Fruit fly (Drosophila melanogaster) whole organism, embryonic: ENCODE measurements around the gene mRpS10.

ENCODE experiments used
- ATbp ChIP-seq: fragments of 200-800 bp; sonication (Bioruptor generic); optimal IDR thresholded peaks from 2 replicates; lab custom pipeline; 2017; ENCODE audit warnings: missing biosample characterization, mild to moderate bottlenecking, missing genetic modification characterization, missing genetic modification reagents
- Antp ChIP-seq: fragments of 200-800 bp; sonication (Bioruptor generic); optimal IDR thresholded peaks from 3 replicates; lab custom pipeline; 2016; ENCODE audit warnings: missing biosample characterization, missing genetic modification characterization
- CG10654 ChIP-seq: fragments of 200-800 bp; sonication (Bioruptor generic); optimal IDR thresholded peaks from 2 replicates; lab custom pipeline; 2016; ENCODE audit warnings: missing biosample characterization, missing genetic modification characterization
- CG11504 ChIP-seq: fragments of 200-800 bp; sonication (Bioruptor generic); optimal IDR thresholded peaks from 3 replicates; lab custom pipeline; 2019; ENCODE audit warnings: missing biosample characterization, mild to moderate bottlenecking, missing genetic modification characterization, moderate library complexity
- CG12236 ChIP-seq: fragments of 200-800 bp; sonication (Bioruptor generic); optimal IDR thresholded peaks from 2 replicates; lab custom pipeline; 2016; ENCODE audit warnings: missing biosample characterization, missing genetic modification characterization
- CG14860 ChIP-seq: fragments of 200-800 bp; sonication (Bioruptor generic); IDR thresholded peaks from 3 replicates; pipeline ENCODE4 v1.3.6; 2022; ENCODE audit warnings: missing biosample characterization, missing genetic modification characterization; ENCODE audit not compliant: partially characterized antibody
- CG1602 ChIP-seq: fragments of 200-800 bp; sonication (Bioruptor generic); optimal IDR thresholded peaks from 3 replicates; lab custom pipeline; 2016; ENCODE audit warnings: missing biosample characterization, missing genetic modification characterization
- CG17829 ChIP-seq: fragments of 200-800 bp; optimal IDR thresholded peaks from 2 replicates; lab custom pipeline; 2019; ENCODE audit warnings: missing biosample characterization, mild to moderate bottlenecking, missing genetic modification characterization, moderate library complexity
- CG2116 ChIP-seq: fragments of 200-800 bp; sonication (Bioruptor generic); optimal IDR thresholded peaks from 3 replicates; lab custom pipeline; 2018; ENCODE audit warnings: missing biosample characterization, mild to moderate bottlenecking, missing genetic modification characterization
- CG2120 ChIP-seq: fragments of 200-800 bp; sonication (Bioruptor generic); optimal IDR thresholded peaks from 3 replicates; lab custom pipeline; 2016; ENCODE audit warnings: missing biosample characterization, missing genetic modification characterization
- CG31441 ChIP-seq: fragments of 200-800 bp; sonication (Bioruptor generic); IDR thresholded peaks from 2 replicates; pipeline ENCODE4 v1.3.6; 2022; ENCODE audit warnings: missing biosample characterization, missing genetic modification characterization
- CG3838 ChIP-seq: fragments of 200-800 bp; sonication (Bioruptor generic); optimal IDR thresholded peaks from 3 replicates; lab custom pipeline; 2016; ENCODE audit warnings: missing biosample characterization, missing genetic modification characterization
- CG4282 ChIP-seq: fragments of 200-800 bp; sonication (Bioruptor generic); optimal IDR thresholded peaks from 2 replicates; lab custom pipeline; 2016; ENCODE audit warnings: missing biosample characterization, missing genetic modification characterization
- CG6683 ChIP-seq: fragments of 200-800 bp; sonication (Bioruptor generic); optimal IDR thresholded peaks from 2 replicates; lab custom pipeline; 2017; ENCODE audit warnings: missing biosample characterization, mild to moderate bottlenecking, missing genetic modification characterization, missing genetic modification reagents
- CG8290 ChIP-seq, 3 experiments: fragments of 200-800 bp; sonication (Bioruptor generic); optimal IDR thresholded peaks; 2 replicates each; lab custom pipeline; 2016 to 2019; ENCODE audit warnings: missing biosample characterization in 3 of 3, missing genetic modification characterization in 3 of 3, mild to moderate bottlenecking in 2 of 3, moderate library complexity in 1 of 3
- CG9817 ChIP-seq: fragments of 200-800 bp; sonication (Bioruptor generic); optimal IDR thresholded peaks from 2 replicates; lab custom pipeline; 2018; ENCODE audit warnings: missing biosample characterization, mild to moderate bottlenecking, missing genetic modification characterization, moderate library complexity
- D19B ChIP-seq: fragments of 200-800 bp; sonication (Bioruptor generic); optimal IDR thresholded peaks from 2 replicates; lab custom pipeline; 2017; ENCODE audit warnings: missing biosample characterization, mild to moderate bottlenecking, missing genetic modification characterization
- Dp ChIP-seq: fragments of 200-800 bp; sonication (Bioruptor generic); optimal IDR thresholded peaks from 2 replicates; lab custom pipeline; 2018; ENCODE audit warnings: missing biosample characterization, mild to moderate bottlenecking, missing genetic modification characterization, moderate library complexity
- HLH4C ChIP-seq: fragments of 200-800 bp; sonication (Bioruptor generic); IDR thresholded peaks from 3 replicates; pipeline ENCODE4 v1.3.6; 2022; ENCODE audit warnings: missing biosample characterization, missing genetic modification characterization; ENCODE audit not compliant: partially characterized antibody
- Kr ChIP-seq: fragments of 200-800 bp; sonication (Bioruptor generic); optimal IDR thresholded peaks from 2 replicates; lab custom pipeline; 2017; ENCODE audit warnings: missing biosample characterization, mild to moderate bottlenecking, missing genetic modification characterization
- Max ChIP-seq: fragments of 200-800 bp; sonication (Bioruptor generic); optimal IDR thresholded peaks from 2 replicates; lab custom pipeline; 2016; ENCODE audit warnings: missing biosample characterization, mild to moderate bottlenecking, missing genetic modification characterization
- Pdp1 ChIP-seq, 2 experiments: fragments of 200-800 bp; sonication (Bioruptor generic); optimal IDR thresholded peaks; 3 replicates each; lab custom pipeline; 2016; ENCODE audit warnings: missing biosample characterization in 2 of 2, missing genetic modification characterization in 2 of 2, mild to moderate bottlenecking in 1 of 2, moderate library complexity in 1 of 2
- TFAM ChIP-seq: fragments of 200-800 bp; sonication (Bioruptor generic); optimal IDR thresholded peaks from 2 replicates; lab custom pipeline; 2017; ENCODE audit warnings: missing biosample characterization, missing genetic modification characterization, inconsistent platforms
- az2 ChIP-seq: fragments of 200-800 bp; sonication (Bioruptor generic); optimal IDR thresholded peaks from 3 replicates; lab custom pipeline; 2016; ENCODE audit warnings: missing biosample characterization, missing genetic modification characterization
- bab2 ChIP-seq: fragments of 200-800 bp; sonication (Bioruptor generic); optimal IDR thresholded peaks from 2 replicates; lab custom pipeline; 2016; ENCODE audit warnings: missing biosample characterization, missing genetic modification characterization
- bsh ChIP-seq, 2 experiments: fragments of 200-800 bp; sonication (Bioruptor generic); optimal IDR thresholded peaks; 2 replicates each; lab custom pipeline; 2017 to 2018; ENCODE audit warnings: mild to moderate bottlenecking in 2 of 2, missing biosample characterization in 2 of 2, missing genetic modification characterization in 2 of 2, moderate library complexity in 1 of 2
- danr ChIP-seq: fragments of 200-800 bp; sonication (Bioruptor generic); IDR thresholded peaks from 2 replicates; pipeline ENCODE4 v1.3.6; 2022; ENCODE audit warnings: missing biosample characterization, missing genetic modification characterization
- esg ChIP-seq: fragments of 200-800 bp; sonication (Bioruptor generic); conservative IDR thresholded peaks from 2 replicates; pipeline ENCODE4 v1.3.6; 2022; ENCODE audit warnings: missing biosample characterization, missing genetic modification characterization
- fru ChIP-seq: fragments of >200 bp; optimal IDR thresholded peaks from 2 replicates; lab custom pipeline; 2017
- gce ChIP-seq: fragments of 200-800 bp; sonication (Bioruptor generic); IDR thresholded peaks from 3 replicates; pipeline ENCODE4 v1.3.6; 2022; ENCODE audit warnings: missing biosample characterization, missing genetic modification characterization
- gcm2 ChIP-seq: fragments of 200-800 bp; sonication (Bioruptor generic); optimal IDR thresholded peaks from 2 replicates; lab custom pipeline; 2016; ENCODE audit warnings: missing biosample characterization, missing genetic modification characterization
- gsb ChIP-seq: fragments of 200-800 bp; sonication (Bioruptor generic); IDR thresholded peaks from 2 replicates; pipeline ENCODE4 v1.3.6; 2022; ENCODE audit warnings: missing biosample characterization, missing genetic modification characterization
- ham ChIP-seq: fragments of 200-800 bp; sonication (Bioruptor generic); IDR thresholded peaks from 2 replicates; pipeline ENCODE4 v1.3.6; 2022; ENCODE audit warnings: missing biosample characterization, missing genetic modification characterization
- hbn ChIP-seq: fragments of 200-800 bp; sonication (Bioruptor generic); IDR thresholded peaks from 2 replicates; pipeline ENCODE4 v1.3.6; 2022; ENCODE audit warnings: missing biosample characterization, missing genetic modification characterization; ENCODE audit not compliant: partially characterized antibody
- luna ChIP-seq: fragments of 200-800 bp; sonication (Bioruptor generic); optimal IDR thresholded peaks from 2 replicates; lab custom pipeline; 2016; ENCODE audit warnings: missing biosample characterization, missing genetic modification characterization
- maf-S ChIP-seq: fragments of 200-800 bp; sonication (Bioruptor generic); optimal IDR thresholded peaks from 2 replicates; lab custom pipeline; 2016; ENCODE audit warnings: missing biosample characterization, missing genetic modification characterization
- nerfin-2 ChIP-seq: fragments of 200-800 bp; sonication (Bioruptor generic); IDR thresholded peaks from 2 replicates; pipeline ENCODE4 v1.3.6; 2022; ENCODE audit warnings: missing biosample characterization, missing genetic modification characterization; ENCODE audit not compliant: partially characterized antibody
- pfk ChIP-seq: fragments of 200-800 bp; sonication (Bioruptor generic); optimal IDR thresholded peaks from 2 replicates; lab custom pipeline; 2018; ENCODE audit warnings: missing biosample characterization, mild to moderate bottlenecking, missing genetic modification characterization, moderate library complexity
- repo ChIP-seq: fragments of 200-800 bp; sonication (Bioruptor generic); optimal IDR thresholded peaks from 2 replicates; lab custom pipeline; 2016; ENCODE audit warnings: missing biosample characterization, missing genetic modification characterization
- salm ChIP-seq: fragments of 200-800 bp; sonication (Bioruptor generic); optimal IDR thresholded peaks from 2 replicates; lab custom pipeline; 2018; ENCODE audit warnings: missing biosample characterization, mild to moderate bottlenecking, missing genetic modification characterization
- sima ChIP-seq: fragments of 200-800 bp; sonication (Bioruptor generic); optimal IDR thresholded peaks from 2 replicates; lab custom pipeline; 2016; ENCODE audit warnings: missing biosample characterization, missing genetic modification characterization
- slp2 ChIP-seq: fragments of 200-800 bp; sonication (Bioruptor generic); optimal IDR thresholded peaks from 2 replicates; lab custom pipeline; 2016; ENCODE audit warnings: missing biosample characterization, missing genetic modification characterization
- sug ChIP-seq: fragments of 200-800 bp; optimal IDR thresholded peaks from 2 replicates; lab custom pipeline; 2019; ENCODE audit warnings: missing biosample characterization, mild to moderate bottlenecking, missing genetic modification characterization, moderate library complexity
- trem ChIP-seq: fragments of 200-800 bp; optimal IDR thresholded peaks from 3 replicates; lab custom pipeline; 2019; ENCODE audit warnings: missing biosample characterization, mild to moderate bottlenecking, missing genetic modification characterization, moderate library complexity
- unc-4 ChIP-seq: fragments of 200-800 bp; sonication (Bioruptor generic); IDR thresholded peaks from 2 replicates; pipeline ENCODE4 v1.3.6; 2022; ENCODE audit warnings: missing biosample characterization, missing genetic modification characterization; ENCODE audit not compliant: partially characterized antibody
- usp ChIP-seq: fragments of >200 bp; optimal IDR thresholded peaks from 2 replicates; lab custom pipeline; 2017; ENCODE audit warnings: missing biosample characterization, missing genetic modification characterization
- zen ChIP-seq: fragments of 200-800 bp; sonication (Bioruptor generic); optimal IDR thresholded peaks from 3 replicates; lab custom pipeline; 2018; ENCODE audit warnings: missing biosample characterization, mild to moderate bottlenecking, missing genetic modification characterization, moderate library complexity
- zen2 ChIP-seq: fragments of 200-800 bp; sonication (Bioruptor generic); IDR thresholded peaks from 3 replicates; pipeline ENCODE4 v1.3.6; 2022; ENCODE audit warnings: missing biosample characterization, missing genetic modification characterization; ENCODE audit not compliant: partially characterized antibody

mRpS10 gene

DNA sequence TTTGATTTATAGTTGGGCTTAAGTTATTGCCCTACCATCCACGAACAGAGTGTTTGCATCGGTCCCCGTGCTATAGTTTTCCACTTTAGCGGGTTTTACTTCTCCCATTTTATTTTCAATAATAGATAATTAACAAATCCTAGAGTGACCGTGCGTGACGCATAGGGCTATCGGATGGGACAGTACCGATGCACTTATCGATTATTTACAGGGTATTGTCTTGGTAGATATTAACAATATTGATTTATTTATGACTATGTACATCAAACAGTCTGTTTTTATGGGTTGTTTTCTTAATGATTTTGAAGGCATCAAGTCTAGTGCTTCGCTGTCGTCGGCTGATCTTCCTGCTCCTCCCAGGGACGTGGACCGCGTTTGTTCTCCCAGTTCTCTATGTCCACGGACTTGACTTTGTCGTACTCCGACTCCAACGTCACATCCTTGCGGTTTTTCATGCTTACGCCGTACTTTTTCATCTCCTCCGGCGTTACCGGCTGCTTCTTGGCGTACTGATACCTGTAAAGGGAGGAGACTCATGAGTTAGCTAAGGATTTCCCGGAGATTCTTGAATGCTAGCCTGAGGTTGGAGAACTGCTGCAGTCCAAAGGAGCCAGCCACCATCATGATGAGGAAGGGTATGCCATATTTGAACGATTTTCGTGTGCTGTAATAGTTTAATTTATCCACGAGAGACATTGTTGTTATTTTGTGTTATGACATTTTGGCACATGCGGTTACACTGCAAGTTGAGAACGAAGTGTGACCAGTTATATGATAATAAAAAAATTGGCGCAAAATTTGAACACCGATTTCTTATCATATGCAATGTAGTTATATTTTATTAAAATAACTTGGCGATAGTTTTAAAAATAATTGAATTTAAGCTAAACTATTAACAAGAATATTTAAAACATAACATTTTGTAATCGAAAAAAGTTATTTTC is 48.7 kb downstream of the mRpS10 start, which contains the start of the genes MRG15 and Tm1 (continued):
- TF ChIP-seq D19B (peak; percentile 99), HLH4C (GFP tag; lab: Robert Waterston, UW) (peak; percentile 68), TFAM (GFP tag; lab: Kevin White, UChicago) (no peak), Max (no peak), pfk (GFP tag; lab: Kevin White, UChicago) (no peak), danr (GFP tag; lab: Robert Waterston, UW) (no peak), luna (no peak), sima (GFP tag; lab: Kevin White, UChicago) (no peak), fru (lab: Kevin White, UChicago) (no peak), hbn (GFP tag; lab: Robert Waterston, UW) (peak; percentile 59; the same call in 1 of the 2 replicates), salm (tag; lab: Kevin White, UChicago) (no peak), Antp (GFP tag; lab: Kevin White, UChicago) (no peak), Kr (GFP tag; lab: Kevin White, UChicago) (no peak), usp (no peak), CG9817 (tag; lab: Kevin White, UChicago) (no peak), zen2 (GFP tag; lab: Robert Waterston, UW) (peak; percentile 63; the same call in 1 of the 3 replicates), slp2 (GFP tag; lab: Kevin White, UChicago) (peak; percentile 14), CG4282 (GFP tag; lab: Kevin White, UChicago) (no peak), repo (GFP tag; lab: Kevin White, UChicago) (no peak), CG1602 (GFP tag; lab: Kevin White, UChicago) (no peak), CG31441 (GFP tag; lab: Robert Waterston, UW) (no peak), nerfin-2 (GFP tag; lab: Robert Waterston, UW) (peak; percentile 67), CG3838 (GFP tag; lab: Kevin White, UChicago) (no peak), zen (peak; percentile 77), CG11504 (tag; lab: Kevin White, UChicago) (no peak), CG12236 (GFP tag; lab: Kevin White, UChicago) (no peak), Dp (GFP tag; lab: Kevin White, UChicago) (peak; percentile 88), CG2120 (GFP tag; lab: Kevin White, UChicago) (peak; percentile 9), gsb (GFP tag; lab: Robert Waterston, UW) (no peak), ATbp (no peak), CG6683 (GFP tag; lab: Kevin White, UChicago) (no peak), unc-4 (GFP tag; lab: Robert Waterston, UW) (peak; percentile 70), CG2116 (GFP tag; lab: Kevin White, UChicago) (peak; percentile 67), ham (GFP tag; lab: Robert Waterston, UW) (no peak), CG17829 (tag; lab: Kevin White, UChicago) (no peak), CG8290 (GFP tag; optimal IDR thresholded peaks at IDR 0.05; lab: Kevin White, UChicago) (no peak), CG8290 (tag; optimal IDR thresholded peaks at IDR 0.05; lab: Kevin White, UChicago) (peak in 1 of 2 experiments; percentile 30), CG14860 (GFP tag; lab: Robert Waterston, UW) (peak; percentile 53; the same call in 2 of the 3 replicates), gcm2 (GFP tag; lab: Kevin White, UChicago) (no peak), bsh (GFP tag; optimal IDR thresholded peaks at IDR 0.05; lab: Kevin White, UChicago) (no peak), trem (peak; percentile 35), bab2 (GFP tag; lab: Kevin White, UChicago) (no peak), Pdp1 (GFP tag; optimal IDR thresholded peaks at IDR 0.05; lab: Kevin White, UChicago) (peak in 1 of 2 experiments; percentile 95), gce (GFP tag; lab: Robert Waterston, UW) (no peak), CG10654 (no peak), sug (tag; lab: Kevin White, UChicago) (peak; percentile 10), esg (GFP tag; lab: Robert Waterston, UW) (no peak), az2 (GFP tag; lab: Kevin White, UChicago) (no peak), maf-S (GFP tag; lab: Kevin White, UChicago) (no peak)
